Worm (Caenorhabditis elegans): ENCODE measurements around the gene F21C10.19.

The F21C10.19 gene

DNA sequence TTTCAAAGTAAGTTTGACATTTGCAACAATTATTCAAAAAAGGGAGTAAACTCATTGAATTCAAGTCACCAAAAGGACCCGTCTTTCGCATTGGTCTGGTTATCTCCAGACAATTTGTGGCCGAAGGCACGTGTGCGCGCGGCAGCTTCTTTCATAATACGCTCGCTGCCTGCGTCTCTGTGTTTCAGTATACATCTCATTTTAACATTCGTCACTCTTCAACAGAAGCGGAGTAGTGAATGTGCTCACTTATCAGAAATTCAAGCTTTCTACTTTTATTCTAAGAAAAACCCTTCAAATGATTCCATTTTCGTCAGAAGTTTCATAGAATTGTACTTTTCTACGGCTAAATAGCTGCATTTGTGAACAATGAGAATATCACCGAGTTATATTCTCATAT, 2.3 kb upstream of the F21C10.19 start (continued):
- TF ChIP-seq lir-3 (tag; optimal IDR thresholded peaks at IDR 0.05) (no peak), aha-1 (tag) (no peak), snpc-4 (tag; optimal IDR thresholded peaks at IDR 0.05) (no peak), skn-1 (tag; optimal IDR thresholded peaks at IDR 0.05) (no peak), ceh-62 (tag; optimal IDR thresholded peaks at IDR 0.05) (no peak), ama-1 (optimal IDR thresholded peaks at IDR 0.05) (no peak), dmd-9 (GFP tag; IDR thresholded peaks at IDR 0.05) (no peak), mxl-3 (GFP tag; optimal IDR thresholded peaks at IDR 0.05) (peak; percentile 77), unc-130 (GFP tag; optimal IDR thresholded peaks at IDR 0.05) (no peak), T26A8.4 (GFP tag; IDR thresholded peaks at IDR 0.05) (no peak), php-3 (GFP tag; IDR thresholded peaks at IDR 0.05) (no peak), dpl-1 (GFP tag; optimal IDR thresholded peaks at IDR 0.05) (no peak), attf-4 (tag; optimal IDR thresholded peaks at IDR 0.05) (no peak), zfp-3 (GFP tag; conservative IDR thresholded peaks at IDR 0.05) (no peak), zip-11 (GFP tag; IDR thresholded peaks at IDR 0.05) (no peak), daf-16 (GFP tag; optimal IDR thresholded peaks at IDR 0.05) (no peak), daf-16 (tag; optimal IDR thresholded peaks at IDR 0.05) (no peak), rbr-2 (tag; optimal IDR thresholded peaks at IDR 0.05) (no peak), daf-8 (GFP tag; IDR thresholded peaks at IDR 0.05) (no peak), nhr-111 (GFP tag; optimal IDR thresholded peaks at IDR 0.05) (no peak), nhr-48 (tag; optimal IDR thresholded peaks at IDR 0.05) (peak; percentile 41), spr-1 (tag; optimal IDR thresholded peaks at IDR 0.05) (no peak), F26F4.8 (GFP tag; conservative IDR thresholded peaks at IDR 0.05) (no peak), duxl-1 (tag; optimal IDR thresholded peaks at IDR 0.05; ENCODE audit: poor library complexity) (no peak), hmg-1.1 (GFP tag; IDR thresholded peaks at IDR 0.05) (peak; percentile 69), mxl-2 (GFP tag; conservative IDR thresholded peaks at IDR 0.05) (no peak), vab-7 (GFP tag; IDR thresholded peaks at IDR 0.05) (no peak), zip-2 (tag; optimal IDR thresholded peaks at IDR 0.05) (no peak)

ce11 chrV:9132043-9132442, 1.2 kb downstream of the F21C10.19 start, which contains the start of gene F21C10.1:
Gene F21C10.1 (plus strand): TSS chrV:9132343.
- TF ChIP-seq tra-1 (GFP tag; IDR thresholded peaks at IDR 0.05) (no peak), F10B5.3 (tag; optimal IDR thresholded peaks at IDR 0.05) (no peak), hif-1 (tag; optimal IDR thresholded peaks at IDR 0.05) (no peak), hlh-11 (tag; optimal IDR thresholded peaks at IDR 0.05) (no peak), unc-130 (GFP tag; optimal IDR thresholded peaks at IDR 0.05) (no peak), daf-16 (GFP tag; optimal IDR thresholded peaks at IDR 0.05) (no peak), daf-16 (tag; optimal IDR thresholded peaks at IDR 0.05) (no peak), jun-1 (tag; optimal IDR thresholded peaks at IDR 0.05) (no peak)

DNA sequence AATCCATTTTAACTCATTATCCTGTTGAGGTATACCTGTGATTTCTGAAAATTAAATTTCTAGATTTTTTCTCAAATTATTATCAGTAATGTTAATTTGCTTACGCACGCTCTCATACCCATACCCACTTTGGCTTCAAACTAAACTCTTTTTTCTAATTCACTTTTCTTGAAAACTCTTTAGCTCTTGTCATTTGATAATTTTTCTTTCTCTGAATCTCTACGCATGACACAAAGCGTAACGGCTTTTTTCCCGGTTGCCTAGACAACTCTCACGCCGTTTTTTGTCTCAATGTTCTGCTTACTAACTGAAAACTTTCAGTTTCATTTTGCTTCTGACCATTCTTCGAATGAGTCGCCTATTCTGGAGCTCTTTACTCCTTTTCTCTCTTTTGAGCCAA, 3.1 kb downstream of the F21C10.19 start, which contains the start of gene B0222.1:
Gene B0222.1, plus strand, starts transcription at position 306 of the 400 bp plus-strand sequence.
- TF ChIP-seq unc-62 (GFP tag; optimal IDR thresholded peaks at IDR 0.05 in 1 of 2) (peak in 1 of 2 experiments; percentile 53), unc-62 (tag; optimal IDR thresholded peaks at IDR 0.05) (no peak), Y48G9A.11 (GFP tag; IDR thresholded peaks at IDR 0.05) (no peak)

DNA sequence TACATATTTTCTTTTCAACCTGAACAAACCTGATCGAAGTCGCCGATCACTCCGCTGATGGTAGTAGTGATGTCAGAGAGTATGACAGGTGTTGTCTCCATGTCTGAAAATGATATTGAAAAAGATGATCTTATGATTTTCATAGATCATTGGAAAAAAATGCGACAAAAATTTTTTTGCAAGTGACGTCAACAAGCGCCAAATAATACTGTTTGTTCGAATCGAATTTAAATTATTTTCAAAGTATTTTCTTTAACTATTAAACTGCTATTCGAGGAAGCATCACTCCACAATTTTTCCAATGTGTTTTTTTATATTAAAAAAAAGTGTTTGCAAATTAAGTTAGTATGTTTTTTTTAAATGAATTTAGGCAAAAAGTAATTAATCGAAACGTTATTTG, 6.8 kb downstream of the F21C10.19 start, which contains the start of gene pitr-2:
Gene pitr-2, minus strand, starts transcription at position 101 of the 400 bp plus-strand sequence.
- TF ChIP-seq nhr-102 (tag; optimal IDR thresholded peaks at IDR 0.05), result no peak
- no peak for TF ChIP-seq daf-12 (tag; optimal IDR thresholded peaks at IDR 0.05)
- TF ChIP-seq ceh-32 (tag; optimal IDR thresholded peaks at IDR 0.05; ENCODE audit: poor library complexity), result no peak
- TF ChIP-seq aly-2 (tag; optimal IDR thresholded peaks at IDR 0.05), result no peak
- TF ChIP-seq nhr-10 (tag; optimal IDR thresholded peaks at IDR 0.05), result no peak
- TF ChIP-seq nhr-42 (GFP tag; IDR thresholded peaks at IDR 0.05), result no peak
- TF ChIP-seq dmd-6 (GFP tag; IDR thresholded peaks at IDR 0.05), result no peak
- no peak for TF ChIP-seq egl-27 (tag; optimal IDR thresholded peaks at IDR 0.05)
- no peak for TF ChIP-seq zag-1 (tag; optimal IDR thresholded peaks at IDR 0.05)
- TF ChIP-seq zfp-2 (tag; optimal IDR thresholded peaks at IDR 0.05), result no peak
- TF ChIP-seq nhr-111 (GFP tag; optimal IDR thresholded peaks at IDR 0.05), result no peak
- TF ChIP-seq madf-5 (GFP tag; IDR thresholded peaks at IDR 0.05), result no peak
- TF ChIP-seq lin-15B (tag; optimal IDR thresholded peaks at IDR 0.05), result no peak
- TF ChIP-seq fos-1 (tag; optimal IDR thresholded peaks at IDR 0.05), result no peak
- TF ChIP-seq lsy-2 (tag; optimal IDR thresholded peaks at IDR 0.05), result no peak
- no peak for TF ChIP-seq hlh-30 (tag; optimal IDR thresholded peaks at IDR 0.05; ENCODE audit: insufficient read depth)
